Worm (Caenorhabditis elegans): ENCODE measurements around the gene K07F5.22.

K07F5.22 gene

DNA sequence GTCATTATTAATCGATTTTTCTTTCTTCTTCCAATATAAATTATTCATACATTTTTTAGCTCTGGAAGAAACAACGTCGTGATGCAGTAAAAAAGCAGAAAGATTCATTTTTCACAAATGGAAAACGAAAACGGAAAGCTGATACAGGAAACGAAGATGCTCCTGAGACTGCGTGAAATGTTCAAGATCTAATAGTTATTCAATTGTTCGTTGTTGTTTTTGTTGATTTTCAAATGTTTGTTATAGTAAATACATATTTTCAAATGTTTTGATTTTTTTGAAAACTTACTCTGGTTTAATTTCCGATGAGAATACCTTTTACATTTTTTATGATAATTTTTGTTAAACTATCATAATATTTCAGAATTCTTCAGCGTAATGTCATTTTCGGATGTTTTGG, 1.1 kb upstream of the K07F5.22 start, which contains the start of gene K07F5.16:
Gene K07F5.16 (plus strand): TSS at position 301 of the 400 bp plus-strand sequence.
- TF ChIP-seq odd-2 (tag; optimal IDR thresholded peaks at IDR 0.05) (no peak), nfya-1 (tag; optimal IDR thresholded peaks at IDR 0.05) (no peak), ztf-16 (tag; optimal IDR thresholded peaks at IDR 0.05) (no peak), C08G9.2 (tag; optimal IDR thresholded peaks at IDR 0.05) (no peak), ceh-14 (tag; optimal IDR thresholded peaks at IDR 0.05) (no peak), ceh-30 (tag; optimal IDR thresholded peaks at IDR 0.05) (no peak), ceh-2 (tag; optimal IDR thresholded peaks at IDR 0.05) (no peak), dmd-4 (tag; optimal IDR thresholded peaks at IDR 0.05; ENCODE audit: borderline replicate concordance) (no peak), npax-4 (tag; optimal IDR thresholded peaks at IDR 0.05) (no peak), ceh-6 (GFP tag; optimal IDR thresholded peaks at IDR 0.05) (no peak), rnt-1 (tag; optimal IDR thresholded peaks at IDR 0.05) (no peak), ceh-34 (tag; optimal IDR thresholded peaks at IDR 0.05) (no peak), hlh-15 (tag; optimal IDR thresholded peaks at IDR 0.05) (no peak), hlh-30 (tag; optimal IDR thresholded peaks at IDR 0.05; ENCODE audit: insufficient read depth) (no peak), ceh-22 (tag; optimal IDR thresholded peaks at IDR 0.05) (no peak), ref-2 (tag; optimal IDR thresholded peaks at IDR 0.05) (no peak), ceh-9 (tag; optimal IDR thresholded peaks at IDR 0.05) (no peak), mec-3 (tag; optimal IDR thresholded peaks at IDR 0.05; ENCODE audit: borderline replicate concordance) (no peak), elt-2 (tag; optimal IDR thresholded peaks at IDR 0.05) (no peak)

DNA sequence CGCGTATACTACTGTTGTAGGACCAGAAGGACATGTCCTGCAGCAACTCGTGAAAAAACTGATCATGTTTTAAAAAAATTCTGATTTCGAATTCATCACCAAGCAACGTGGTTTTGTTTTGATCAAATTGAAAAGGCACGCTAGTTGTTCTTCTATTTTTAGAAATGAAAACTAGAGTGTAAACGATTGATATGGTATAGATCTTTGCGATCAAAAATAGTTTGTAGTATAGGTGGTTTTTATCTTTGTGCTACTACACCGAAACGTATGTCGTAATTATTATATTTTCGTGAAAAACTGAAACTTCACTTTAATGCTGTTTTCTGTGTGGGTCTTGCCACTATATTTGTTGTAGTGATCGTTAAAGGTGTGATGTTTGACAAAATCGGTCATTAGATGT, 2.0 kb downstream of the K07F5.22 start:
- TF ChIP-seq ceh-22 (tag; optimal IDR thresholded peaks at IDR 0.05) (no peak), dve-1 (tag; optimal IDR thresholded peaks at IDR 0.05) (no peak), unc-42 (tag; optimal IDR thresholded peaks at IDR 0.05) (no peak), ets-4 (tag; optimal IDR thresholded peaks at IDR 0.05) (no peak)

DNA sequence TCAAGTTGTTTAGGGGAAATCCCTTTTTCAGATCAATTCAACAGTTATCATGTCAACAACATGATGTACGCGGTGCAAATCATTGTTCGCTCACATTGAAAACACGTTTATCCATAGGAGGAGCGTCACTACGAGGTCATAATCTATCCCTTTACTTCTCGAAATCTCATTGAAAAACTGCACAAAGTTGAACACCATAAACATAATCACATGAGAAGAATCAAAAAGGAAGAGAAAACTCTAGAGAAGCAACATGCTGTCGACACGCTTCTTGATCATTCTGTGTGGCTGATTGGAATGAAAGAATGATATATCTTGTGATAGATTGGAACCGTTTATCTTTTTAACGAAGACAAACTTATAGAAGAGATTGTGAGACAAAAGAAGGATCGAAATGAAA, 3.0 kb downstream of the K07F5.22 start:
- TF ChIP-seq pax-1 (tag; optimal IDR thresholded peaks at IDR 0.05) (no peak), ceh-14 (tag; optimal IDR thresholded peaks at IDR 0.05) (no peak), ztf-16 (tag; optimal IDR thresholded peaks at IDR 0.05) (no peak), hlh-8 (tag; optimal IDR thresholded peaks at IDR 0.05) (no peak), sox-4 (tag; optimal IDR thresholded peaks at IDR 0.05) (no peak), C38D4.7 (GFP tag; optimal IDR thresholded peaks at IDR 0.05) (no peak), dve-1 (tag; optimal IDR thresholded peaks at IDR 0.05) (no peak), K09A11.1 (tag; optimal IDR thresholded peaks at IDR 0.05; ENCODE audit: insufficient read depth) (no peak)

DNA sequence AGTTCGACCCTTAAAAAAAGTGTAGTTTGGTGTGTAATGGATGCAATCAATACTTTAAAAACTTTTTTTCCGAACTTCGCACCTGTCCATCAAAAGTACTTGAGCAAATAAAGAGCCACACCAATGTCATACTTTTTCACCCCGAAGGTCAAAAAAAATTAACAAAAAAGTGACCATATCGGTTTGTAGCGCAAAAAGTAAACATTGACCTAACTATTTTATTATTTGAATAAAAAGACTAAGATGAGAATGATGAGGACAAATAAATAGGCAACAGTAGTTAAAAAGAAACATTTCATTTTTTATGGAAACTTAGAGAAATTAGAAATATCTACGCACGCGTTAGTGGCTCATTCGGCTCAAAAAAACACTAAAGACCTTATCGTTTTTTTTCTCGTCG, 4.5 kb downstream of the K07F5.22 start:
- TF ChIP-seq odd-2 (tag; optimal IDR thresholded peaks at IDR 0.05) (no peak), nfya-1 (tag; optimal IDR thresholded peaks at IDR 0.05) (no peak), nhr-232 (tag; optimal IDR thresholded peaks at IDR 0.05) (no peak), eyg-1 (tag; optimal IDR thresholded peaks at IDR 0.05) (no peak), K02D7.2 (tag; optimal IDR thresholded peaks at IDR 0.05) (no peak), ceh-14 (tag; optimal IDR thresholded peaks at IDR 0.05) (no peak), ttx-3 (tag; optimal IDR thresholded peaks at IDR 0.05) (no peak), npax-4 (tag; optimal IDR thresholded peaks at IDR 0.05) (no peak), lin-11 (tag; optimal IDR thresholded peaks at IDR 0.05) (no peak)

DNA sequence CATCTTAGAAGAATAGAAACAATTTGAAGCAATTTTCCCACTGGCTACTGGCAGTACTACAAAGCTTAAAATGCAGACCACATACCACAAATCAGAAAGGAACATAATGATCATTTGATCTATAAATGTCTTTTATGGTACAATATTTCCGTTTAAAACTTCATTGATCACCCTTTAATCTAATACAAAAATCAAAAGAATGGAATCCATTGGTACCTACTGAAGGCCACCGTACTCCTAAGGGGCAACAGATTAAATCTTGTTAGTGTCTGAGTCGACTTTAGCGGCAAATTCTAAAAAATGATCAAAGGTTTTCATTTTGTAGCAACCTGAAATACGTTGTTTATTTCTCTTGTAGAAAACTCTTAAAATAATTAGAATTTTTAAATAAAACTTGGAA, 7.3 kb downstream of the K07F5.22 start:
- TF ChIP-seq rnt-1 (tag; optimal IDR thresholded peaks at IDR 0.05) = no peak
- no peak for TF ChIP-seq nfya-1 (tag; optimal IDR thresholded peaks at IDR 0.05)
- no peak for TF ChIP-seq pha-4 (tag; optimal IDR thresholded peaks at IDR 0.05)
- no peak for TF ChIP-seq eyg-1 (tag; optimal IDR thresholded peaks at IDR 0.05)
- TF ChIP-seq pqm-1 (tag; optimal IDR thresholded peaks at IDR 0.05) = no peak

All from whole organism, late embryonic.